Fruit fly (Drosophila melanogaster): ENCODE results near the gene beta4GalT7.
A peak's percentile ranks its signal among the peaks of the same experiment; 100 is the strongest.

Gene beta4GalT7

DNA sequence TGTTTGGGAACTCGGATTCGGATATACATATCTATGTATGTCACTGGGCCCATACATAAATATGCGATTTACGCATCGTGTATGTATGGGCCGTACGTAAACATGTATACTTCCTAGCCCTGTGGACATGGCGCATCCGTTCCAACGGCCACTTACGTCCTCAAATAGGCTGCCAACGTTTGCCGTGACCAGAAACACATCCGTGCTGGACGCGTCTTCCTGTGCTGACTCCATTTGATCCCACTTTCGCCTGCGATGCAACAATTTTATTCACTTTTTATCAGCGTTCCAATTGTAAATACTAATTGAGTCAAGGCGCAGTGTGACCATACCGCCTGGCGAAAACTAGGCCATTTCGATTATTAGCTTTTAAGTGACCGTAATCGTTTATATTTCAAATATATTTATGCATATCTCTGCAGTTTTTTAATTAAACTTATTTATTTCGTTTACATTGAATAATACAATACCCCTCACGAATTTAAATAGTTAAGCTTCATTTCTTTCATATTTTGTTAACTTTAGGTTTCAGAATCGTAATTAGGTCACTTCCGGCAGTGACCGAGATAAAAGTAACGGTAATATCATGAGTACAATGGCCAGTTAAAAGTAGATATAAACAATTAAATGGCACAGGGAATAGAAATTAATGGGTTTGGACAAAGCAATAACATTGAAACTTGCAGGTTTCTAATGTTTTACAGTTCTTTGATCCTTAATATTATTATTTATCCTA is 21.9 kb downstream of the beta4GalT7 start, which contains the start of gene 5PtaseI:
5PtaseI (minus strand) TSS at position 336 of the 736 bp plus-strand sequence.
- TF ChIP-seq Vsx2 (GFP tag; optimal IDR thresholded peaks at IDR 0.05; ENCODE audit: partially characterized antibody) (no peak), Hnf4 (GFP tag; optimal IDR thresholded peaks at IDR 0.05) (no peak), CG32264 (GFP tag; optimal IDR thresholded peaks at IDR 0.05) (no peak), sv (GFP tag; optimal IDR thresholded peaks at IDR 0.05) (no peak), GATAd (GFP tag; optimal IDR thresholded peaks at IDR 0.05) (no peak), lola (GFP tag; optimal IDR thresholded peaks at IDR 0.05) (no peak), dsf (GFP tag; optimal IDR thresholded peaks at IDR 0.05; ENCODE audit: borderline replicate concordance) (no peak), br (GFP tag; optimal IDR thresholded peaks at IDR 0.05) (no peak), h (GFP tag; optimal IDR thresholded peaks at IDR 0.05) (no peak), sage (GFP tag; optimal IDR thresholded peaks at IDR 0.05) (no peak), usp (GFP tag; optimal IDR thresholded peaks at IDR 0.05) (no peak), brk (GFP tag; optimal IDR thresholded peaks at IDR 0.05) (no peak), Rel (GFP tag; optimal IDR thresholded peaks at IDR 0.05) (no peak), Rel (tag; optimal IDR thresholded peaks at IDR 0.05) (no peak), HLH106 (tag; optimal IDR thresholded peaks at IDR 0.05) (no peak)

DNA sequence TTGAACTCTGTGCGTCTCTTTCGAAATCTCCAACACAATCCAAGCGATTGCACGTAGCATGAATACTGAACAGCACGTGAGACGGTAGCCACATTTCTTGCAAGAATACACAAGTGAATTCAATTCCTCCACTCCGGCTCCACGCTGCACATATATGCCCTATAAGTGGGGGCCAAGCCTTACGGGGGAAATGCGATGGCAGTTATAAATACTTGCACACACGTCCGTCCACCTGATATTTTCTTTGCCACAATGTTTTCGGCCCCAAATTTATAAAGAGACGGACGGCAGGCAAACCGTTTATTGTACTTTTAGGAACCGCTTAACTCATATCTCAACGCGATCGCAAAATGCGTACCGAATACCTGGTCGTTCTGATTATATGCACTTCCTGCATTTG is 23.0 kb downstream of the beta4GalT7 start, which contains the start of gene CG11786:
CG11786 (plus strand) TSS at position 301 of the 400 bp plus-strand sequence.
- no peak for TF ChIP-seq N (GFP tag; optimal IDR thresholded peaks at IDR 0.05)
- TF ChIP-seq woc (GFP tag; optimal IDR thresholded peaks at IDR 0.05), result no peak
- TF ChIP-seq br (GFP tag; optimal IDR thresholded peaks at IDR 0.05), result no peak
- no peak for TF ChIP-seq Abd-B (GFP tag; optimal IDR thresholded peaks at IDR 0.05)
- TF ChIP-seq rgr (GFP tag; optimal IDR thresholded peaks at IDR 0.05), result no peak
- no peak for TF ChIP-seq Rel (GFP tag; optimal IDR thresholded peaks at IDR 0.05)
- no peak for TF ChIP-seq Rel (tag; optimal IDR thresholded peaks at IDR 0.05)
- no peak for TF ChIP-seq usp (GFP tag; optimal IDR thresholded peaks at IDR 0.05)
- TF ChIP-seq Dif (GFP tag; optimal IDR thresholded peaks at IDR 0.05; ENCODE audit: partially characterized antibody), result no peak
- TF ChIP-seq fru (GFP tag; optimal IDR thresholded peaks at IDR 0.05), result no peak
- no peak for TF ChIP-seq sage (GFP tag; optimal IDR thresholded peaks at IDR 0.05)
- no peak for TF ChIP-seq Hr78 (GFP tag; optimal IDR thresholded peaks at IDR 0.05)
- no peak for TF ChIP-seq lola (GFP tag; optimal IDR thresholded peaks at IDR 0.05)
- TF ChIP-seq dl (GFP tag; optimal IDR thresholded peaks at IDR 0.05; ENCODE audit: insufficient read depth in 1 of 2, partially characterized antibody in 2 of 2), result no peak
- no peak for TF ChIP-seq HLH106 (tag; optimal IDR thresholded peaks at IDR 0.05)
- no peak for TF ChIP-seq jim (GFP tag; optimal IDR thresholded peaks at IDR 0.05)
- no peak for TF ChIP-seq dmrt93B (GFP tag; optimal IDR thresholded peaks at IDR 0.05)
- no peak for TF ChIP-seq sv (GFP tag; optimal IDR thresholded peaks at IDR 0.05)
- TF ChIP-seq dsf (GFP tag; optimal IDR thresholded peaks at IDR 0.05; ENCODE audit: borderline replicate concordance), result no peak

DNA sequence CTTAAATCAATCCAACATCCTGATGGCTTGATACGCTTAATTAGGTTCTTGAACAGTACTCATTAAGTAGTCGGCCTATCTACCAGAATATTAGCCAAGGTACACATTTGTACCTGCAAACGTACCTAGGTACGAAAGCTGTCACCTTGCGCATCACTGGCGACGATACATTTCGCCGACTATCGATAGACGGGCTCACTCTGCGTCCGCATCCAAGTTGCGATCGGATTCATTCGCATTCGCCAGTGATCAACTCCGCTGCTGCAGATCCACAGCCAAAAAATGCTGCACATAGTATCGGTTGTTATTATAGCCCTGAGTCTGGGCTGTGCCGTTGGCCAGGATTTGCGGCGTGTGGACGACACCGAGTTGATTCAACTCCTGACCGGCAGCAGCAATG is 24.4 kb downstream of the beta4GalT7 start, which contains the start of gene CG11790:
CG11790 (plus strand) TSS at position 203 of the 400 bp plus-strand sequence.
- TF ChIP-seq woc (GFP tag; optimal IDR thresholded peaks at IDR 0.05) (peak; percentile 90), Jra (GFP tag; optimal IDR thresholded peaks at IDR 0.05) (peak; percentile 31), Myc (optimal IDR thresholded peaks at IDR 0.05) (peak; percentile 92), Hr83 (GFP tag; optimal IDR thresholded peaks at IDR 0.05; ENCODE audit: poor library complexity, severe bottlenecking) (peak; percentile 19), lola (GFP tag; optimal IDR thresholded peaks at IDR 0.05) (no peak), fru (GFP tag; optimal IDR thresholded peaks at IDR 0.05) (no peak)

DNA sequence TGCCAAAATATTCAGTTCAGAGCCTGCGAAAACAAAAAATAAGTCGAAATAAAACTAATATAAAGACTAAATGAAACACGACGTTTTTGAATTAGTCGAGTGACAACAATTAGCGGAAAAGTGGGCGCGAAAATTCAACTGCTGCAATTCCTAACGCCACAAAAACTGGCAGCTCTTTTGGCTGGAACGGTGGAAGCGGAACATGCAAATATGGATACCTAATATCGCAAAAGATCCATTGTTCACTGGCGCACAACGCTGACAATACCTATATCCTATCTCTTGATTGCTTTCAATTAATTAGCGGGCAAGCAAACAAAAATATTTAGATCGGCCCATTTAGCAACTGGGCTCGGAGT is 26.3 kb downstream of the beta4GalT7 start, which contains the start of gene CG11791:
CG11791 (plus strand) TSS at position 234 of the 359 bp plus-strand sequence.
- TF ChIP-seq dl (GFP tag; optimal IDR thresholded peaks at IDR 0.05; ENCODE audit: insufficient read depth in 1 of 2, partially characterized antibody in 2 of 2) (no peak), Jra (GFP tag; optimal IDR thresholded peaks at IDR 0.05) (no peak), Myc (optimal IDR thresholded peaks at IDR 0.05) (peak; percentile 46)

DNA sequence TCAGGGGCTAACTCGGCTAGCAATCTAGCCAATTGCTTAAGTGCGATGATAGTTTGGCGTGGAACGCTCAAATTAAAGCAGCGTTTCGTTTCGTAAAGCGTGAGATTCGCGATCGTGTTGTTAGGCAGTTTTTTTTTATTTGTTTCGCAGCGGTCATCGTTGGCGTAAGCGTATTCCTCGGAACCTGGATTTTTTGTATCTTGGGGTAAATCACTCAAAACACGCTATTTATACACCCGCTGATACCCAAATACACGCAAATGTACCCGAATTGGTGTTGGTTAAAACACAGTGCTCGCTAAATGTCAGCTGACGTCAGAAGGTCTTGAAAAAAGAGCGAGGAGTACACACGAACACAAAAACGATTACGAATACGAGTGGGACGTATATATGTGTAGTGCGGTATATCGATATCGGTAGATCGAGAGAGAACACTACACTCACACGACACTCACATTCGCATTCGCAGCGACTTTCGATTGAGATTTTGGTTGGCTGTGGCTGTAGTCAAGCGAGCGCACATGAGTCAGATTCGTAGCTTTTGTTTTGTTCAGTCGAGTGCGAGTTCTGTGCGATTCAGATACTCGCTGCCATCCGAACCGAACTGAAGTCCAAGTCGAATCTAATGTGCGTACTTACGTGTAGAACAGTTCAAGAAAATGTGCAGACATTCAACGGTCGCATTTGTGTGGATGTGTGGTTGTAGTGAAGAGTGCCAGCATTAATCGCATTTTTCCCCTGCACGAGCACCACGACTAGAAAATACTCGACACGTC is 26.9 kb downstream of the beta4GalT7 start:
- TF ChIP-seq brk (GFP tag; optimal IDR thresholded peaks at IDR 0.05) (peak; percentile 88), ey (GFP tag; optimal IDR thresholded peaks at IDR 0.05) (peak; percentile 40), CG32264 (GFP tag; optimal IDR thresholded peaks at IDR 0.05) (no peak), dmrt93B (GFP tag; optimal IDR thresholded peaks at IDR 0.05) (no peak), dl (GFP tag; optimal IDR thresholded peaks at IDR 0.05; ENCODE audit: insufficient read depth in 1 of 2, partially characterized antibody in 2 of 2) (peak; percentile 63 to 78), Jra (GFP tag; optimal IDR thresholded peaks at IDR 0.05) (peak; percentile 79), rgr (GFP tag; optimal IDR thresholded peaks at IDR 0.05) (peak; percentile 61), OdsH (GFP tag; optimal IDR thresholded peaks at IDR 0.05) (peak; percentile 16), pan (optimal IDR thresholded peaks at IDR 0.05) (no peak), fru (GFP tag; optimal IDR thresholded peaks at IDR 0.05) (no peak), woc (GFP tag; optimal IDR thresholded peaks at IDR 0.05) (peak; percentile 52), Rel (GFP tag; optimal IDR thresholded peaks at IDR 0.05) (peak; percentile 80), Rel (tag; optimal IDR thresholded peaks at IDR 0.05) (peak; percentile 97), Abd-B (GFP tag; optimal IDR thresholded peaks at IDR 0.05) (no peak), br (GFP tag; optimal IDR thresholded peaks at IDR 0.05) (peak; percentile 19), N (GFP tag; optimal IDR thresholded peaks at IDR 0.05) (peak; percentile 82), Myc (optimal IDR thresholded peaks at IDR 0.05) (no peak), lola (GFP tag; optimal IDR thresholded peaks at IDR 0.05) (no peak), Hr83 (GFP tag; optimal IDR thresholded peaks at IDR 0.05; ENCODE audit: poor library complexity, severe bottlenecking) (peak; percentile 47), usp (GFP tag; optimal IDR thresholded peaks at IDR 0.05) (no peak), Vsx2 (GFP tag; optimal IDR thresholded peaks at IDR 0.05; ENCODE audit: partially characterized antibody) (no peak), Hr78 (GFP tag; optimal IDR thresholded peaks at IDR 0.05) (no peak), h (GFP tag; optimal IDR thresholded peaks at IDR 0.05) (peak; percentile 71), Sp1 (GFP tag; optimal IDR thresholded peaks at IDR 0.05) (peak; percentile 50), tai (GFP tag; optimal IDR thresholded peaks at IDR 0.05) (peak; percentile 75), sv (GFP tag; optimal IDR thresholded peaks at IDR 0.05) (no peak), HLH106 (tag; optimal IDR thresholded peaks at IDR 0.05) (peak; percentile 39), Dif (GFP tag; optimal IDR thresholded peaks at IDR 0.05; ENCODE audit: partially characterized antibody) (peak; percentile 88)
